Worm (Caenorhabditis elegans) whole organism, L4 larva: ENCODE measurements around the gene fust-1.

Experiments
- F26F4.8 ChIP-seq: fragments of 200-800 bp; sonication (Bioruptor generic); conservative IDR thresholded peaks from 2 replicates; pipeline ENCODE4 v1.3.6; 2022; ENCODE audit warnings: missing genetic modification characterization, missing compliant biosample characterization
- Y5F2A.4 ChIP-seq: fragments of 200-800 bp; sonication (Bioruptor generic); optimal IDR thresholded peaks from 2 replicates; lab custom pipeline; 2018; ENCODE audit warnings: mild to moderate bottlenecking, missing genetic modification characterization, missing compliant biosample characterization
- ZK546.5 ChIP-seq, 2 experiments: sonication (generic microtip); optimal IDR thresholded peaks; 2 replicates each; lab custom pipeline; 2017; ENCODE audit warnings: missing biosample characterization in 2 of 2, missing genetic modification characterization in 2 of 2
- aha-1 ChIP-seq: fragments of 150-350 bp; peaks from one replicate; lab custom pipeline; 2014; ENCODE audit warnings: missing biosample characterization, missing genetic modification characterization
- ama-1 ChIP-seq: fragments of 150-350 bp; optimal IDR thresholded peaks from 2 replicates; lab custom pipeline; 2014; ENCODE audit warnings: inconsistent platforms, mixed read lengths
- attf-4 ChIP-seq: sonication (generic microtip); optimal IDR thresholded peaks from 3 replicates; lab custom pipeline; 2017; ENCODE audit warnings: missing biosample characterization, missing genetic modification characterization
- ceh-20 ChIP-seq: fragments of 200-800 bp; sonication (Bioruptor generic); IDR thresholded peaks from 2 replicates; pipeline ENCODE4 v1.3.6; 2022; ENCODE audit warnings: missing genetic modification reagents, missing genetic modification characterization, missing compliant biosample characterization
- ceh-28 ChIP-seq: fragments of 150-350 bp; optimal IDR thresholded peaks from 2 replicates; lab custom pipeline; 2014; ENCODE audit warnings: missing biosample characterization, missing genetic modification reagents, missing genetic modification characterization
- ctbp-1 ChIP-seq: fragments of 200-800 bp; sonication (Bioruptor generic); IDR thresholded peaks from 2 replicates; pipeline ENCODE4 v1.3.6; 2022; ENCODE audit warnings: missing genetic modification reagents, missing genetic modification characterization, missing compliant biosample characterization
- daf-8 ChIP-seq: fragments of 200-800 bp; sonication (Bioruptor generic); IDR thresholded peaks from 2 replicates; pipeline ENCODE4 v1.3.6; 2022; ENCODE audit warnings: missing genetic modification characterization, missing compliant biosample characterization
- dmd-6 ChIP-seq: fragments of 200-800 bp; sonication (Bioruptor generic); IDR thresholded peaks from 2 replicates; pipeline ENCODE4 v1.3.6; 2022; ENCODE audit warnings: missing genetic modification reagents, missing genetic modification characterization, missing compliant biosample characterization
- dmd-9 ChIP-seq: fragments of 200-800 bp; sonication (Bioruptor generic); IDR thresholded peaks from 2 replicates; pipeline ENCODE4 v1.3.6; 2022; ENCODE audit warnings: missing genetic modification reagents, missing genetic modification characterization, missing compliant biosample characterization
- egl-43 ChIP-seq: fragments of 200-800 bp; sonication (Bioruptor generic); IDR thresholded peaks from 2 replicates; pipeline ENCODE4 v1.3.6; 2022; ENCODE audit warnings: missing genetic modification reagents, missing genetic modification characterization, missing compliant biosample characterization
- fkh-10 ChIP-seq: fragments of 150-350 bp; optimal IDR thresholded peaks from 2 replicates; lab custom pipeline; 2014; ENCODE audit warnings: missing biosample characterization, missing genetic modification reagents, missing genetic modification characterization
- fos-1 ChIP-seq: fragments of 150-350 bp; optimal IDR thresholded peaks from 2 replicates; lab custom pipeline; 2014; ENCODE audit warnings: missing biosample characterization, missing genetic modification characterization
- hif-1 ChIP-seq, 2 experiments: sonication (generic microtip); optimal IDR thresholded peaks; 2 replicates each; lab custom pipeline; 2016 to 2017; ENCODE audit warnings: missing compliant biosample characterization in 2 of 2, missing genetic modification characterization in 2 of 2, missing genetic modification reagents in 2 of 2, missing genotype in 2 of 2, mild to moderate bottlenecking in 1 of 2
- hlh-11 ChIP-seq: fragments of 200-800 bp; sonication (Bioruptor generic); optimal IDR thresholded peaks from 2 replicates; lab custom pipeline; 2018; ENCODE audit warnings: mild to moderate bottlenecking, missing genetic modification characterization, missing compliant biosample characterization
- hmg-1.1 ChIP-seq: fragments of 200-800 bp; sonication (Bioruptor generic); IDR thresholded peaks from 2 replicates; pipeline ENCODE4 v1.3.6; 2022; ENCODE audit warnings: missing genetic modification reagents, missing genetic modification characterization, missing compliant biosample characterization
- jun-1 ChIP-seq: fragments of 150-350 bp; optimal IDR thresholded peaks from 2 replicates; lab custom pipeline; 2014; ENCODE audit warnings: missing biosample characterization, missing genetic modification reagents, missing genetic modification characterization
- lin-38 ChIP-seq: fragments of 200-800 bp; sonication (Bioruptor generic); IDR thresholded peaks from 2 replicates; pipeline ENCODE4 v1.3.6; 2022; ENCODE audit warnings: missing genetic modification reagents, missing genetic modification characterization, missing compliant biosample characterization
- lsy-2 ChIP-seq, 2 experiments: fragments of 150-350 bp in 1 of 2; sonication (generic microtip) in 1 of 2; optimal IDR thresholded peaks; 2 replicates each; lab custom pipeline; 2014 to 2017; ENCODE audit warnings: missing biosample characterization in 2 of 2, missing genetic modification characterization in 2 of 2
- mep-1 ChIP-seq: fragments of 150-350 bp; sonication (generic microtip); optimal IDR thresholded peaks from 3 replicates; lab custom pipeline; 2014; ENCODE audit warnings: missing biosample characterization, missing genetic modification characterization
- mes-2 ChIP-seq: sonication (generic microtip); optimal IDR thresholded peaks from 2 replicates; lab custom pipeline; 2016; ENCODE audit warnings: missing genotype, mild to moderate bottlenecking, missing genetic modification characterization, missing compliant biosample characterization; ENCODE audit not compliant: poor library complexity, severe bottlenecking
- mxl-3 ChIP-seq: fragments of 200-800 bp; sonication (Bioruptor generic); optimal IDR thresholded peaks from 2 replicates; lab custom pipeline; 2018; ENCODE audit warnings: mild to moderate bottlenecking, missing genetic modification characterization, missing compliant biosample characterization
- nhr-11 ChIP-seq: fragments of 150-350 bp; optimal IDR thresholded peaks from 2 replicates; lab custom pipeline; 2014; ENCODE audit warnings: missing biosample characterization, missing genetic modification characterization
- nhr-111 ChIP-seq: fragments of 200-800 bp; sonication (Bioruptor generic); optimal IDR thresholded peaks from 2 replicates; lab custom pipeline; 2018; ENCODE audit warnings: mild to moderate bottlenecking, missing genetic modification characterization, missing compliant biosample characterization
- nhr-237 ChIP-seq: sonication (generic microtip); optimal IDR thresholded peaks from 2 replicates; lab custom pipeline; 2017; ENCODE audit warnings: missing biosample characterization, missing genetic modification characterization
- nhr-25 ChIP-seq: sonication (generic microtip); optimal IDR thresholded peaks from 2 replicates; lab custom pipeline; 2017; ENCODE audit warnings: missing genetic modification characterization, mild to moderate bottlenecking, missing compliant biosample characterization, antibody characterized with exemption, moderate library complexity, borderline replicate concordance; ENCODE audit not compliant: insufficient read depth
- nhr-41 ChIP-seq: fragments of 200-800 bp; sonication (Bioruptor generic); IDR thresholded peaks from 2 replicates; pipeline ENCODE4 v1.3.6; 2022; ENCODE audit warnings: missing genetic modification reagents, missing genetic modification characterization, missing compliant biosample characterization
- nhr-48 ChIP-seq: sonication (generic microtip); optimal IDR thresholded peaks from 2 replicates; lab custom pipeline; 2016; ENCODE audit warnings: mild to moderate bottlenecking, missing genetic modification characterization, missing compliant biosample characterization
- nhr-76 ChIP-seq: fragments of 150-350 bp; optimal IDR thresholded peaks from 2 replicates; lab custom pipeline; 2014; ENCODE audit warnings: missing biosample characterization, missing genetic modification characterization
- nhr-77 ChIP-seq: fragments of 150-350 bp; optimal IDR thresholded peaks from 2 replicates; lab custom pipeline; 2014; ENCODE audit warnings: missing biosample characterization, missing genetic modification characterization
- rbr-2 ChIP-seq: sonication (generic microtip); optimal IDR thresholded peaks from 2 replicates; lab custom pipeline; 2016; ENCODE audit warnings: missing genotype, missing genetic modification characterization, missing compliant biosample characterization
- set-16 ChIP-seq: fragments of 200-800 bp; sonication (Bioruptor generic); IDR thresholded peaks from 2 replicates; pipeline ENCODE4 v1.3.6; 2022; ENCODE audit warnings: missing genetic modification reagents, missing genetic modification characterization, missing compliant biosample characterization
- skn-1 ChIP-seq: fragments of 150-350 bp; optimal IDR thresholded peaks from 2 replicates; lab custom pipeline; 2014; ENCODE audit warnings: missing biosample characterization, missing genetic modification characterization
- snpc-4 ChIP-seq: fragments of 150-350 bp; optimal IDR thresholded peaks from 2 replicates; lab custom pipeline; 2014; ENCODE audit warnings: missing biosample characterization, missing genetic modification characterization
- spr-3 ChIP-seq: fragments of 200-800 bp; sonication (Bioruptor generic); optimal IDR thresholded peaks from 2 replicates; lab custom pipeline; 2018; ENCODE audit warnings: mild to moderate bottlenecking, missing genetic modification characterization, missing compliant biosample characterization
- tag-97 ChIP-seq: fragments of 200-800 bp; sonication (Bioruptor generic); IDR thresholded peaks from 2 replicates; pipeline ENCODE4 v1.3.6; 2022; ENCODE audit warnings: missing genetic modification characterization, missing compliant biosample characterization
- vab-7 ChIP-seq: fragments of 200-800 bp; sonication (Bioruptor generic); IDR thresholded peaks from 2 replicates; pipeline ENCODE4 v1.3.6; 2022; ENCODE audit warnings: missing genetic modification reagents, missing genetic modification characterization, missing compliant biosample characterization
- zfp-3 ChIP-seq: fragments of 200-800 bp; sonication (Bioruptor generic); conservative IDR thresholded peaks from 2 replicates; pipeline ENCODE4 v1.3.6; 2022; ENCODE audit warnings: missing genetic modification reagents, missing genetic modification characterization, missing compliant biosample characterization
- ztf-7 ChIP-seq: fragments of 150-350 bp; optimal IDR thresholded peaks from 2 replicates; lab custom pipeline; 2014; ENCODE audit warnings: missing biosample characterization, missing genetic modification characterization

The fust-1 gene

ce11 chrII:7166768-7167167, 14.4 kb downstream of the fust-1 start (continued):
- no peak for TF ChIP-seq tag-97 (GFP tag; lab: Robert Waterston, UW)
- no peak for TF ChIP-seq ztf-7 (tag; lab: Kevin White, UChicago)
- no peak for TF ChIP-seq snpc-4 (tag; lab: Kevin White, UChicago)
- no peak for TF ChIP-seq F26F4.8 (GFP tag; lab: Robert Waterston, UW)
- no peak for TF ChIP-seq spr-3
- TF ChIP-seq mes-2 (tag; lab: Kevin White, UChicago): no peak
- no peak for TF ChIP-seq hmg-1.1 (GFP tag; lab: Robert Waterston, UW)
- no peak for TF ChIP-seq attf-4 (tag; lab: Kevin White, UChicago)
- no peak for TF ChIP-seq nhr-76 (tag; lab: Kevin White, UChicago)
- TF ChIP-seq dmd-6 (GFP tag; lab: Robert Waterston, UW): peak; percentile 91
- TF ChIP-seq fkh-10 (GFP tag; lab: Kevin White, UChicago): no peak

ce11 chrII:7168712-7169111, 16.3 kb downstream of the fust-1 start, which contains the start of gene col-36:
Gene col-36 (minus strand): TSS chrII:7168812.
- TF ChIP-seq fos-1 (tag; lab: Kevin White, UChicago): no peak
- TF ChIP-seq lin-38 (GFP tag; lab: Robert Waterston, UW): no peak
- TF ChIP-seq daf-8 (GFP tag; lab: Robert Waterston, UW): no peak
- TF ChIP-seq skn-1 (tag; lab: Kevin White, UChicago): no peak
- no peak for TF ChIP-seq nhr-48 (tag; lab: Kevin White, UChicago)

- no peak for TF ChIP-seq nhr-48 (tag; lab: Kevin White, UChicago)
- TF ChIP-seq ZK546.5 (tag; optimal IDR thresholded peaks at IDR 0.05; lab: Kevin White, UChicago): no peak
- TF ChIP-seq nhr-111 (GFP tag; lab: Kevin White, UChicago): no peak
- TF ChIP-seq mxl-3 (GFP tag; lab: Kevin White, UChicago): no peak
- TF ChIP-seq hif-1 (tag; optimal IDR thresholded peaks at IDR 0.05; lab: Kevin White, UChicago): no peak
- no peak for TF ChIP-seq ceh-28 (tag; lab: Kevin White, UChicago)
- TF ChIP-seq egl-43: no peak
- no peak for TF ChIP-seq nhr-25
- no peak for TF ChIP-seq mep-1
- no peak for TF ChIP-seq nhr-237
- TF ChIP-seq nhr-77 (tag; lab: Kevin White, UChicago): no peak
- no peak for TF ChIP-seq ceh-20 (GFP tag; lab: Robert Waterston, UW)
- TF ChIP-seq, all 104 proteins: peak for 0
These were observed 19.1 kb downstream of the fust-1 start, which contains the start of gene dyf-13 for ce11 chrII:7171305-7171998. Gene dyf-13 (minus strand): TSS chrII:7171355.

- no peak for TF ChIP-seq attf-4 (tag; lab: Kevin White, UChicago)
These were observed 22.5 kb downstream of the fust-1 start, which contains the start of gene glc-4 for ce11 chrII:7174843-7175242. Gene glc-4 (minus strand): TSS chrII:7174943.

- TF ChIP-seq zfp-3 (GFP tag; lab: Robert Waterston, UW) (no peak), hlh-11 (tag; lab: Kevin White, UChicago) (no peak), nhr-77 (tag; lab: Kevin White, UChicago) (no peak), fkh-10 (GFP tag; lab: Kevin White, UChicago) (peak; percentile 74), dmd-9 (GFP tag; lab: Robert Waterston, UW) (no peak)
These were observed 23.7 kb downstream of the fust-1 start for ce11 chrII:7176108-7176507.

ce11 chrII:7182630-7183029, 30.2 kb downstream of the fust-1 start:
- TF ChIP-seq nhr-41 (GFP tag; lab: Robert Waterston, UW): no peak
- 0 out of 2 replicates have a peak, but pooled peaks have one; percentile 31 for TF ChIP-seq ctbp-1 (GFP tag; lab: Robert Waterston, UW)
- no peak for TF ChIP-seq Y5F2A.4 (GFP tag; lab: Kevin White, UChicago)
- peak; percentile 32 for TF ChIP-seq nhr-11 (tag; lab: Kevin White, UChicago)
- TF ChIP-seq rbr-2 (tag; lab: Kevin White, UChicago): peak; percentile 21
- peak; percentile 19 to 27 for TF ChIP-seq lsy-2 (tag; optimal IDR thresholded peaks at IDR 0.05; lab: Kevin White, UChicago)
- peak; percentile 45 for TF ChIP-seq mep-1
- peak; percentile 90 for TF ChIP-seq aha-1 (tag; lab: Kevin White, UChicago)
- TF ChIP-seq fkh-10 (GFP tag; lab: Kevin White, UChicago): peak; percentile 78
- TF ChIP-seq ama-1 (lab: Kevin White, UChicago): no peak
- TF ChIP-seq set-16 (GFP tag; lab: Robert Waterston, UW): no peak
- no peak for TF ChIP-seq jun-1
- TF ChIP-seq vab-7 (GFP tag; lab: Robert Waterston, UW): no peak
